Fruit fly (Drosophila melanogaster) whole organism, embryonic: Measurements from ENCODE around the gene Rchy1.
A peak's percentile ranks its signal among the peaks of the same experiment; 100 is the strongest.

Experiments
- Aef1 ChIP-seq: fragments of 200-800 bp; sonication (Bioruptor generic); IDR thresholded peaks from 3 replicates; pipeline ENCODE4 v1.3.6; 2022; ENCODE audit warnings: missing biosample characterization, missing genetic modification characterization
- Atf3 ChIP-seq: fragments of 200-800 bp; sonication (Bioruptor generic); optimal IDR thresholded peaks from 3 replicates; lab custom pipeline; 2016; ENCODE audit warnings: missing biosample characterization, missing genetic modification characterization
- B-H2 ChIP-seq: fragments of 200-800 bp; sonication (Bioruptor generic); optimal IDR thresholded peaks from 2 replicates; lab custom pipeline; 2018; ENCODE audit warnings: missing biosample characterization, mild to moderate bottlenecking, missing genetic modification characterization
- CG1024 ChIP-seq: fragments of 200-800 bp; sonication (Bioruptor generic); IDR thresholded peaks from 2 replicates; pipeline ENCODE4 v1.3.6; 2022; ENCODE audit warnings: missing biosample characterization, missing genetic modification characterization
- CG10321 ChIP-seq: fragments of 200-800 bp; sonication (Bioruptor generic); IDR thresholded peaks from 2 replicates; pipeline ENCODE4 v1.3.6; 2022; ENCODE audit warnings: missing biosample characterization, missing genetic modification characterization
- CG10654 ChIP-seq: fragments of 200-800 bp; sonication (Bioruptor generic); optimal IDR thresholded peaks from 2 replicates; lab custom pipeline; 2016; ENCODE audit warnings: missing biosample characterization, missing genetic modification characterization
- CG11247 ChIP-seq: fragments of 200-800 bp; sonication (Bioruptor generic); IDR thresholded peaks from 2 replicates; pipeline ENCODE4 v1.3.6; 2022; ENCODE audit warnings: missing biosample characterization, missing genetic modification characterization
- CG12104 ChIP-seq: fragments of 200-800 bp; sonication (Bioruptor generic); optimal IDR thresholded peaks from 3 replicates; lab custom pipeline; 2016; ENCODE audit warnings: missing biosample characterization, missing genetic modification characterization
- CG1233 ChIP-seq: fragments of 200-800 bp; sonication (Bioruptor generic); optimal IDR thresholded peaks from 4 replicates; lab custom pipeline; 2018; ENCODE audit warnings: missing biosample characterization, mild to moderate bottlenecking, missing genetic modification characterization
- CG13775 ChIP-seq: fragments of 200-800 bp; sonication (Bioruptor generic); optimal IDR thresholded peaks from 3 replicates; lab custom pipeline; 2017; ENCODE audit warnings: missing biosample characterization, mild to moderate bottlenecking, missing genetic modification characterization
- CG1647 ChIP-seq: fragments of 200-800 bp; sonication (Bioruptor generic); optimal IDR thresholded peaks from 3 replicates; lab custom pipeline; 2016; ENCODE audit warnings: missing biosample characterization, missing genetic modification characterization
- CG16815 ChIP-seq: fragments of 200-800 bp; sonication (Bioruptor generic); optimal IDR thresholded peaks from 3 replicates; lab custom pipeline; 2017; ENCODE audit warnings: missing biosample characterization, mild to moderate bottlenecking, missing genetic modification characterization
- CG17612 ChIP-seq: fragments of 200-800 bp; sonication (Bioruptor generic); IDR thresholded peaks from 2 replicates; pipeline ENCODE4 v1.3.6; 2022; ENCODE audit warnings: missing biosample characterization, missing genetic modification characterization
- CG31224 ChIP-seq: fragments of 200-800 bp; sonication (Bioruptor generic); IDR thresholded peaks from 2 replicates; pipeline ENCODE4 v1.3.6; 2022; ENCODE audit warnings: missing biosample characterization, missing genetic modification characterization
- CG31388 ChIP-seq: fragments of 200-800 bp; sonication (Bioruptor generic); optimal IDR thresholded peaks from 2 replicates; lab custom pipeline; 2016; ENCODE audit warnings: missing biosample characterization, missing genetic modification characterization
- CG3281 ChIP-seq: fragments of 200-800 bp; sonication (Bioruptor generic); optimal IDR thresholded peaks from 3 replicates; lab custom pipeline; 2017; ENCODE audit warnings: missing biosample characterization, mild to moderate bottlenecking, missing genetic modification characterization
- CG33557 ChIP-seq: fragments of 200-800 bp; sonication (Bioruptor generic); optimal IDR thresholded peaks from 2 replicates; lab custom pipeline; 2019; ENCODE audit warnings: missing biosample characterization, mild to moderate bottlenecking, missing genetic modification characterization, moderate library complexity
- CG5180 ChIP-seq: fragments of 200-800 bp; sonication (Bioruptor generic); optimal IDR thresholded peaks from 3 replicates; lab custom pipeline; 2017; ENCODE audit warnings: missing biosample characterization, missing genetic modification characterization, mild to moderate bottlenecking, moderate library complexity, missing genetic modification reagents
- CG6272 ChIP-seq: fragments of 200-800 bp; sonication (Bioruptor generic); IDR thresholded peaks from 2 replicates; pipeline ENCODE4 v1.3.6; 2022; ENCODE audit warnings: missing biosample characterization, missing genetic modification characterization
- CG7556 ChIP-seq: fragments of 200-800 bp; sonication (Bioruptor generic); optimal IDR thresholded peaks from 2 replicates; lab custom pipeline; 2017; ENCODE audit warnings: missing biosample characterization, mild to moderate bottlenecking, missing genetic modification characterization
- Dad ChIP-seq: fragments of 200-800 bp; sonication (Bioruptor generic); optimal IDR thresholded peaks from 3 replicates; lab custom pipeline; 2016; ENCODE audit warnings: missing biosample characterization, missing genetic modification characterization
- Dbx ChIP-seq: fragments of 200-800 bp; sonication (Bioruptor generic); IDR thresholded peaks from 3 replicates; pipeline ENCODE4 v1.3.6; 2022; ENCODE audit warnings: missing biosample characterization, missing genetic modification characterization
- Doc2 ChIP-seq: fragments of 200-800 bp; sonication (Bioruptor generic); IDR thresholded peaks from 2 replicates; pipeline ENCODE4 v1.3.6; 2022; ENCODE audit warnings: missing biosample characterization, missing genetic modification characterization
- Dref ChIP-seq: fragments of 200-800 bp; sonication (Bioruptor generic); IDR thresholded peaks from 2 replicates; pipeline ENCODE4 v1.3.6; 2022; ENCODE audit warnings: missing biosample characterization, missing genetic modification characterization
- H2.0 ChIP-seq: fragments of 200-800 bp; sonication (Bioruptor generic); IDR thresholded peaks from 2 replicates; pipeline ENCODE4 v1.3.6; 2022; ENCODE audit warnings: missing biosample characterization, missing genetic modification characterization
- Hr78 ChIP-seq, 2 experiments: fragments of 200-800 bp in 1 of 2; fragments of >200 bp in 1 of 2; sonication (Bioruptor generic) in 1 of 2; optimal IDR thresholded peaks; 2 replicates each; lab custom pipeline; 2017 to 2019; ENCODE audit warnings: missing biosample characterization in 2 of 2, missing genetic modification characterization in 2 of 2, mild to moderate bottlenecking in 1 of 2, moderate library complexity in 1 of 2
- Jarid2 ChIP-seq: fragments of 200-800 bp; sonication (Bioruptor generic); optimal IDR thresholded peaks from 3 replicates; lab custom pipeline; 2017; ENCODE audit warnings: mild to moderate bottlenecking, missing biosample characterization, missing genetic modification reagents, missing genetic modification characterization
- Kr ChIP-seq: fragments of 200-800 bp; sonication (Bioruptor generic); optimal IDR thresholded peaks from 2 replicates; lab custom pipeline; 2017; ENCODE audit warnings: missing biosample characterization, mild to moderate bottlenecking, missing genetic modification characterization
- MESR4 ChIP-seq: fragments of 200-800 bp; sonication (Bioruptor generic); optimal IDR thresholded peaks from 2 replicates; lab custom pipeline; 2018; ENCODE audit warnings: missing biosample characterization, mild to moderate bottlenecking, missing genetic modification characterization, moderate library complexity
- Myb ChIP-seq: fragments of 200-800 bp; sonication (Bioruptor generic); optimal IDR thresholded peaks from 2 replicates; lab custom pipeline; 2016; ENCODE audit warnings: missing biosample characterization, missing genetic modification characterization
- NFAT ChIP-seq: fragments of 200-800 bp; sonication (Bioruptor generic); IDR thresholded peaks from 2 replicates; pipeline ENCODE4 v1.3.6; 2022; ENCODE audit warnings: missing biosample characterization, missing genetic modification characterization
- Sox100B ChIP-seq: fragments of 200-800 bp; sonication (Bioruptor generic); optimal IDR thresholded peaks from 3 replicates; lab custom pipeline; 2018; ENCODE audit warnings: missing biosample characterization, mild to moderate bottlenecking, missing genetic modification characterization
- Sry-β ChIP-seq: fragments of 200-800 bp; sonication (Bioruptor generic); optimal IDR thresholded peaks from 2 replicates; lab custom pipeline; 2018; ENCODE audit warnings: missing biosample characterization, mild to moderate bottlenecking, missing genetic modification characterization, moderate library complexity
- Xbp1 ChIP-seq: fragments of 200-800 bp; sonication (Bioruptor generic); optimal IDR thresholded peaks from 3 replicates; lab custom pipeline; 2016; ENCODE audit warnings: missing biosample characterization, mild to moderate bottlenecking, missing genetic modification characterization
- al ChIP-seq: fragments of 200-800 bp; sonication (Bioruptor generic); IDR thresholded peaks from 2 replicates; pipeline ENCODE4 v1.3.6; 2022; ENCODE audit warnings: missing biosample characterization, missing genetic modification characterization
- bcd ChIP-seq: fragments of 200-800 bp; sonication (Bioruptor generic); optimal IDR thresholded peaks from 2 replicates; lab custom pipeline; 2017; ENCODE audit warnings: missing biosample characterization, mild to moderate bottlenecking, missing genetic modification characterization
- cg ChIP-seq: fragments of 200-800 bp; sonication (Bioruptor generic); optimal IDR thresholded peaks from 3 replicates; lab custom pipeline; 2019; ENCODE audit warnings: missing biosample characterization, mild to moderate bottlenecking, missing genetic modification characterization, moderate library complexity
- chif ChIP-seq, 2 experiments: fragments of 200-800 bp; sonication (Bioruptor generic); optimal IDR thresholded peaks; 3 replicates each; lab custom pipeline; 2016; ENCODE audit warnings: missing biosample characterization in 2 of 2, missing genetic modification characterization in 2 of 2
- chinmo ChIP-seq: fragments of 200-800 bp; sonication (Bioruptor generic); IDR thresholded peaks from 4 replicates; pipeline ENCODE4 v1.3.6; 2022; ENCODE audit warnings: missing biosample characterization, missing genetic modification characterization; ENCODE audit not compliant: partially characterized antibody
- cwo ChIP-seq: fragments of 200-800 bp; sonication (Bioruptor generic); optimal IDR thresholded peaks from 3 replicates; lab custom pipeline; 2017; ENCODE audit warnings: missing biosample characterization, missing genetic modification characterization, mild to moderate bottlenecking, moderate library complexity, missing genetic modification reagents
- dati ChIP-seq: fragments of 200-800 bp; sonication (Bioruptor generic); IDR thresholded peaks from 2 replicates; pipeline ENCODE4 v1.3.6; 2022; ENCODE audit warnings: missing biosample characterization, missing genetic modification characterization
- disco-r ChIP-seq: fragments of 200-800 bp; sonication (Bioruptor generic); optimal IDR thresholded peaks from 2 replicates; lab custom pipeline; 2016; ENCODE audit warnings: missing biosample characterization, missing genetic modification characterization
- ewg ChIP-seq: fragments of 200-800 bp; sonication (Bioruptor generic); optimal IDR thresholded peaks from 3 replicates; lab custom pipeline; 2017; ENCODE audit warnings: mild to moderate bottlenecking, missing biosample characterization, missing genetic modification reagents, missing genetic modification characterization
- fd102C ChIP-seq: fragments of 200-800 bp; sonication (Bioruptor generic); optimal IDR thresholded peaks from 2 replicates; lab custom pipeline; 2018; ENCODE audit warnings: missing biosample characterization, mild to moderate bottlenecking, missing genetic modification characterization, moderate library complexity
- fu2 ChIP-seq: fragments of 200-800 bp; sonication (Bioruptor generic); optimal IDR thresholded peaks from 2 replicates; lab custom pipeline; 2016; ENCODE audit warnings: missing biosample characterization, missing genetic modification characterization
- ham ChIP-seq: fragments of 200-800 bp; sonication (Bioruptor generic); IDR thresholded peaks from 2 replicates; pipeline ENCODE4 v1.3.6; 2022; ENCODE audit warnings: missing biosample characterization, missing genetic modification characterization
- row ChIP-seq: fragments of 200-800 bp; sonication (Bioruptor generic); IDR thresholded peaks from 3 replicates; pipeline ENCODE4 v1.3.6; 2022; ENCODE audit warnings: missing biosample characterization, missing genetic modification characterization
- schlank ChIP-seq: fragments of 200-800 bp; sonication (Bioruptor generic); optimal IDR thresholded peaks from 2 replicates; lab custom pipeline; 2018; ENCODE audit warnings: missing biosample characterization, mild to moderate bottlenecking, missing genetic modification characterization
- sug ChIP-seq: fragments of 200-800 bp; optimal IDR thresholded peaks from 2 replicates; lab custom pipeline; 2019; ENCODE audit warnings: missing biosample characterization, mild to moderate bottlenecking, missing genetic modification characterization, moderate library complexity
- unpg ChIP-seq: fragments of 200-800 bp; sonication (Bioruptor generic); optimal IDR thresholded peaks from 3 replicates; lab custom pipeline; 2018; ENCODE audit warnings: missing biosample characterization, mild to moderate bottlenecking, missing genetic modification characterization, moderate library complexity
- wek ChIP-seq: fragments of 200-800 bp; sonication (Bioruptor generic); optimal IDR thresholded peaks from 3 replicates; lab custom pipeline; 2018; ENCODE audit warnings: missing biosample characterization, mild to moderate bottlenecking, missing genetic modification characterization, moderate library complexity
- zfh1 ChIP-seq: fragments of 200-800 bp; sonication (Bioruptor generic); IDR thresholded peaks from 3 replicates; pipeline ENCODE4 v1.3.6; 2022; ENCODE audit warnings: missing biosample characterization, missing genetic modification characterization

The Rchy1 gene

DNA sequence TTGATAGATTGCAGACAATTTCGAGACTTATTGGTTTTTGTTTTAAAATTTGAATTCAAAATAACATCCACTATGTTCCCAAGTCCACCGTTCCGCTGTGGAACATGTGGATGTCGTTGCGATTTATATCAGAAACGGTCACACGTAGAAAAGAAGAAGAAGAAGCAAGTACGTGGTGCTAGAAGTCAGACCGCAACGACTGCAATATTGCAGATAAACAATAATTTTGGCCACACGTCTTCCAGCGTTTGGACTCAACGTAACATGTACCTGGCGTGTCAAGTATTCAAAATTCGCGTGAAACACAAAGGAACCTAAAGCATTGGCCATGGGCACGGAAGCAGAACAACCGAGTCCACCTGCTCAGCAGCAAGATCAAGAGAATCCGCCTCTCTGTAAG, 41.3 kb downstream of the Rchy1 start, which contains the start of gene Fic (continued):
- TF ChIP-seq bcd (no peak), CG5180 (GFP tag; lab: Kevin White, UChicago) (peak; percentile 37), disco-r (no peak), Aef1 (GFP tag; lab: Robert Waterston, UW) (no peak), MESR4 (GFP tag; lab: Kevin White, UChicago) (peak; percentile 85), CG7556 (GFP tag; lab: Kevin White, UChicago) (no peak), CG12104 (GFP tag; lab: Kevin White, UChicago) (no peak), B-H2 (GFP tag; lab: Kevin White, UChicago) (no peak), al (no peak), NFAT (no peak), CG31388 (no peak), row (no peak; the same call in 2 of the 3 replicates), Sry-β (GFP tag; lab: Kevin White, UChicago) (no peak), CG11247 (GFP tag; lab: Robert Waterston, UW) (no peak), Jarid2 (GFP tag; lab: Kevin White, UChicago) (no peak), Kr (no peak), CG3281 (no peak), CG1024 (no peak), Myb (GFP tag; lab: Kevin White, UChicago) (no peak), CG10654 (no peak), CG1647 (GFP tag; lab: Kevin White, UChicago) (no peak), zfh1 (GFP tag; lab: Robert Waterston, UW) (no peak), Dad (GFP tag; lab: Kevin White, UChicago) (no peak), Dbx (GFP tag; lab: Robert Waterston, UW) (no peak), Xbp1 (GFP tag; lab: Kevin White, UChicago) (peak; percentile 90), cg (GFP tag; lab: Kevin White, UChicago) (no peak), ham (no peak), Doc2 (GFP tag; lab: Robert Waterston, UW) (no peak), CG13775 (GFP tag; lab: Kevin White, UChicago) (no peak), fd102C (GFP tag; lab: Kevin White, UChicago) (no peak), ewg (no peak), chinmo (GFP tag; lab: Robert Waterston, UW) (peak; percentile 69; the same call in 2 of the 4 replicates), chif (GFP tag; optimal IDR thresholded peaks at IDR 0.05; lab: Kevin White, UChicago) (no peak), CG10321 (GFP tag; lab: Robert Waterston, UW) (no peak), CG16815 (no peak), wek (GFP tag; lab: Kevin White, UChicago) (no peak), unpg (GFP tag; lab: Kevin White, UChicago) (no peak), fu2 (no peak), CG6272 (GFP tag; lab: Robert Waterston, UW) (no peak), cwo (no peak), CG33557 (GFP tag; lab: Kevin White, UChicago) (no peak), Dref (GFP tag; lab: Robert Waterston, UW) (no peak), H2.0 (GFP tag; lab: Robert Waterston, UW) (no peak), CG1233 (GFP tag; lab: Kevin White, UChicago) (no peak), Hr78 (GFP tag; optimal IDR thresholded peaks at IDR 0.05; lab: Kevin White, UChicago) (no peak), schlank (tag; lab: Kevin White, UChicago) (no peak), Sox100B (GFP tag; lab: Kevin White, UChicago) (no peak), CG31224 (GFP tag; lab: Robert Waterston, UW) (no peak), dati (GFP tag; lab: Robert Waterston, UW) (no peak), CG17612 (no peak), Atf3 (no peak), sug (tag; lab: Kevin White, UChicago) (no peak)
